Fruit fly (Drosophila melanogaster) whole organism, embryonic: Measurements from ENCODE around the gene Ssl2.

Experiments
- Blimp-1 ChIP-seq: fragments of 200-800 bp; sonication (Bioruptor generic); optimal IDR thresholded peaks from 3 replicates; lab custom pipeline; 2018; ENCODE audit warnings: missing biosample characterization, missing genetic modification characterization, mild to moderate bottlenecking, moderate library complexity, missing genetic modification reagents
- Bteb2 ChIP-seq: fragments of 200-800 bp; sonication (Bioruptor generic); optimal IDR thresholded peaks from 2 replicates; lab custom pipeline; 2016; ENCODE audit warnings: missing biosample characterization, missing genetic modification characterization
- CG11695 ChIP-seq: fragments of 200-800 bp; sonication (Bioruptor generic); IDR thresholded peaks from 3 replicates; pipeline ENCODE4 v1.3.6; 2022; ENCODE audit warnings: missing biosample characterization, missing genetic modification characterization
- CG13123 ChIP-seq: fragments of 200-800 bp; sonication (Bioruptor generic); optimal IDR thresholded peaks from 2 replicates; lab custom pipeline; 2016; ENCODE audit warnings: missing biosample characterization, missing genetic modification characterization
- CG14710 ChIP-seq: fragments of 200-800 bp; sonication (Bioruptor generic); optimal IDR thresholded peaks from 3 replicates; lab custom pipeline; 2019; ENCODE audit warnings: missing biosample characterization, mild to moderate bottlenecking, missing genetic modification characterization, moderate library complexity
- CG1529 ChIP-seq: fragments of 200-800 bp; sonication (Bioruptor generic); optimal IDR thresholded peaks from 3 replicates; lab custom pipeline; 2018; ENCODE audit warnings: missing biosample characterization, missing genetic modification characterization
- CG1792 ChIP-seq: fragments of 200-800 bp; sonication (Bioruptor generic); optimal IDR thresholded peaks from 2 replicates; lab custom pipeline; 2016; ENCODE audit warnings: missing biosample characterization, missing genetic modification characterization
- CG32767 ChIP-seq: fragments of 200-800 bp; sonication (Bioruptor generic); IDR thresholded peaks from 2 replicates; pipeline ENCODE4 v1.3.6; 2022; ENCODE audit warnings: missing biosample characterization, missing genetic modification characterization
- CG3281 ChIP-seq: fragments of 200-800 bp; sonication (Bioruptor generic); optimal IDR thresholded peaks from 3 replicates; lab custom pipeline; 2017; ENCODE audit warnings: missing biosample characterization, mild to moderate bottlenecking, missing genetic modification characterization
- CG33557 ChIP-seq: fragments of 200-800 bp; sonication (Bioruptor generic); optimal IDR thresholded peaks from 2 replicates; lab custom pipeline; 2019; ENCODE audit warnings: missing biosample characterization, mild to moderate bottlenecking, missing genetic modification characterization, moderate library complexity
- CG4707 ChIP-seq: fragments of 200-800 bp; sonication (Bioruptor generic); optimal IDR thresholded peaks from 2 replicates; lab custom pipeline; 2018; ENCODE audit warnings: missing biosample characterization, mild to moderate bottlenecking, missing genetic modification characterization, moderate library complexity
- CG5180 ChIP-seq: fragments of 200-800 bp; sonication (Bioruptor generic); optimal IDR thresholded peaks from 3 replicates; lab custom pipeline; 2017; ENCODE audit warnings: missing biosample characterization, missing genetic modification characterization, mild to moderate bottlenecking, moderate library complexity, missing genetic modification reagents
- CG7357 ChIP-seq: fragments of 200-800 bp; sonication (Bioruptor generic); IDR thresholded peaks from 3 replicates; pipeline ENCODE4 v1.3.6; 2022; ENCODE audit warnings: missing biosample characterization, missing genetic modification characterization
- CG7556 ChIP-seq: fragments of 200-800 bp; sonication (Bioruptor generic); optimal IDR thresholded peaks from 2 replicates; lab custom pipeline; 2017; ENCODE audit warnings: missing biosample characterization, mild to moderate bottlenecking, missing genetic modification characterization
- Deaf1 ChIP-seq: fragments of 200-800 bp; optimal IDR thresholded peaks from 3 replicates; lab custom pipeline; 2019; ENCODE audit warnings: missing biosample characterization, mild to moderate bottlenecking, missing genetic modification characterization, moderate library complexity
- Elba2 ChIP-seq: fragments of 200-800 bp; sonication (Bioruptor generic); optimal IDR thresholded peaks from 3 replicates; lab custom pipeline; 2016; ENCODE audit warnings: missing biosample characterization, missing genetic modification characterization
- Ets97D ChIP-seq: fragments of 200-800 bp; sonication (Bioruptor generic); optimal IDR thresholded peaks from 3 replicates; lab custom pipeline; 2016; ENCODE audit warnings: missing biosample characterization, missing genetic modification characterization
- MTF-1 ChIP-seq: fragments of 200-800 bp; sonication (Bioruptor generic); optimal IDR thresholded peaks from 2 replicates; lab custom pipeline; 2018; ENCODE audit warnings: missing biosample characterization, mild to moderate bottlenecking, missing genetic modification characterization, borderline replicate concordance
- Max ChIP-seq: fragments of 200-800 bp; sonication (Bioruptor generic); optimal IDR thresholded peaks from 2 replicates; lab custom pipeline; 2016; ENCODE audit warnings: missing biosample characterization, mild to moderate bottlenecking, missing genetic modification characterization
- Sox100B ChIP-seq: fragments of 200-800 bp; sonication (Bioruptor generic); optimal IDR thresholded peaks from 3 replicates; lab custom pipeline; 2018; ENCODE audit warnings: missing biosample characterization, mild to moderate bottlenecking, missing genetic modification characterization
- Sox102F ChIP-seq: fragments of 200-800 bp; sonication (Bioruptor generic); optimal IDR thresholded peaks from 2 replicates; lab custom pipeline; 2018; ENCODE audit warnings: missing biosample characterization, mild to moderate bottlenecking, missing genetic modification characterization, moderate library complexity
- Taf1 ChIP-seq: fragments of 200-800 bp; sonication (Bioruptor generic); IDR thresholded peaks from 2 replicates; pipeline ENCODE4 v1.3.6; 2022; ENCODE audit warnings: missing biosample characterization, missing genetic modification characterization
- Trl ChIP-seq, 3 experiments: fragments of >200 bp in 2 of 3; fragments of 200-800 bp in 1 of 3; sonication (Bioruptor generic) in 1 of 3; optimal IDR thresholded peaks; 2 replicates in 1 of 3; 3 replicates in 2 of 3; lab custom pipeline; 2016 to 2017; ENCODE audit warnings: missing biosample characterization in 1 of 3, missing genetic modification characterization in 1 of 3
- YL-1 ChIP-seq: fragments of 200-800 bp; sonication (Bioruptor generic); optimal IDR thresholded peaks from 3 replicates; lab custom pipeline; 2017; ENCODE audit warnings: missing biosample characterization, mild to moderate bottlenecking, missing genetic modification characterization
- ab ChIP-seq: fragments of 200-800 bp; sonication (Bioruptor generic); optimal IDR thresholded peaks from 2 replicates; lab custom pipeline; 2016; ENCODE audit warnings: missing biosample characterization, missing genetic modification characterization
- aop ChIP-seq: fragments of 200-800 bp; sonication (Bioruptor generic); IDR thresholded peaks from 2 replicates; pipeline ENCODE4 v1.3.6; 2022; ENCODE audit warnings: missing biosample characterization, missing genetic modification characterization
- bab2 ChIP-seq: fragments of 200-800 bp; sonication (Bioruptor generic); optimal IDR thresholded peaks from 2 replicates; lab custom pipeline; 2016; ENCODE audit warnings: missing biosample characterization, missing genetic modification characterization
- bigmax ChIP-seq: fragments of 200-800 bp; sonication (Bioruptor generic); optimal IDR thresholded peaks from 2 replicates; lab custom pipeline; 2018; ENCODE audit warnings: missing biosample characterization, mild to moderate bottlenecking, missing genetic modification characterization
- danr ChIP-seq: fragments of 200-800 bp; sonication (Bioruptor generic); IDR thresholded peaks from 2 replicates; pipeline ENCODE4 v1.3.6; 2022; ENCODE audit warnings: missing biosample characterization, missing genetic modification characterization
- dm ChIP-seq: fragments of 200-800 bp; sonication (Bioruptor generic); optimal IDR thresholded peaks from 3 replicates; lab custom pipeline; 2016; ENCODE audit warnings: missing biosample characterization, missing genetic modification characterization
- dysf ChIP-seq: fragments of 200-800 bp; sonication (Bioruptor generic); IDR thresholded peaks from 3 replicates; pipeline ENCODE4 v1.3.6; 2022; ENCODE audit warnings: missing biosample characterization, missing genetic modification characterization
- ewg ChIP-seq: fragments of 200-800 bp; sonication (Bioruptor generic); optimal IDR thresholded peaks from 3 replicates; lab custom pipeline; 2017; ENCODE audit warnings: mild to moderate bottlenecking, missing biosample characterization, missing genetic modification reagents, missing genetic modification characterization
- lola ChIP-seq, 3 experiments: fragments of >200 bp in 2 of 3; fragments of 200-800 bp in 1 of 3; sonication (Bioruptor generic) in 1 of 3; optimal IDR thresholded peaks; 2 replicates each; lab custom pipeline; 2017 to 2019; ENCODE audit warnings: missing biosample characterization in 3 of 3, missing genetic modification characterization in 3 of 3, mild to moderate bottlenecking in 1 of 3, moderate library complexity in 1 of 3
- mam ChIP-seq: fragments of 200-800 bp; sonication (Bioruptor generic); optimal IDR thresholded peaks from 3 replicates; lab custom pipeline; 2016; ENCODE audit warnings: missing biosample characterization, missing genetic modification characterization
- mld ChIP-seq: fragments of 200-800 bp; sonication (Bioruptor generic); IDR thresholded peaks from 3 replicates; pipeline ENCODE4 v1.3.6; 2022; ENCODE audit warnings: missing biosample characterization, missing genetic modification characterization; ENCODE audit not compliant: partially characterized antibody
- pum ChIP-seq: fragments of 200-800 bp; sonication (Bioruptor generic); optimal IDR thresholded peaks from 2 replicates; lab custom pipeline; 2016; ENCODE audit warnings: missing biosample characterization, missing genetic modification characterization
- pzg ChIP-seq: fragments of 200-800 bp; sonication (Bioruptor generic); optimal IDR thresholded peaks from 3 replicates; lab custom pipeline; 2018; ENCODE audit warnings: missing biosample characterization, mild to moderate bottlenecking, missing genetic modification characterization, moderate library complexity
- row ChIP-seq: fragments of 200-800 bp; sonication (Bioruptor generic); IDR thresholded peaks from 3 replicates; pipeline ENCODE4 v1.3.6; 2022; ENCODE audit warnings: missing biosample characterization, missing genetic modification characterization
- salm ChIP-seq: fragments of 200-800 bp; sonication (Bioruptor generic); optimal IDR thresholded peaks from 2 replicates; lab custom pipeline; 2018; ENCODE audit warnings: missing biosample characterization, mild to moderate bottlenecking, missing genetic modification characterization
- scrt ChIP-seq: fragments of 200-800 bp; sonication (Bioruptor generic); optimal IDR thresholded peaks from 2 replicates; lab custom pipeline; 2018; ENCODE audit warnings: missing biosample characterization, mild to moderate bottlenecking, missing genetic modification characterization, moderate library complexity
- sd ChIP-seq: fragments of 200-800 bp; sonication (Bioruptor generic); optimal IDR thresholded peaks from 3 replicates; lab custom pipeline; 2018; ENCODE audit warnings: missing biosample characterization, mild to moderate bottlenecking, missing genetic modification characterization, moderate library complexity
- sna ChIP-seq: fragments of 200-800 bp; sonication (Bioruptor generic); IDR thresholded peaks from 2 replicates; pipeline ENCODE4 v1.3.6; 2022; ENCODE audit warnings: missing biosample characterization, missing genetic modification characterization; ENCODE audit not compliant: partially characterized antibody
- sug ChIP-seq: fragments of 200-800 bp; optimal IDR thresholded peaks from 2 replicates; lab custom pipeline; 2019; ENCODE audit warnings: missing biosample characterization, mild to moderate bottlenecking, missing genetic modification characterization, moderate library complexity
- tap ChIP-seq: fragments of 200-800 bp; optimal IDR thresholded peaks from 3 replicates; lab custom pipeline; 2019; ENCODE audit warnings: missing biosample characterization, mild to moderate bottlenecking, missing genetic modification characterization, moderate library complexity
- trh ChIP-seq: fragments of 200-800 bp; sonication (Bioruptor generic); optimal IDR thresholded peaks from 2 replicates; lab custom pipeline; 2016; ENCODE audit warnings: missing biosample characterization, missing genetic modification characterization
- vvl ChIP-seq: fragments of 200-800 bp; sonication (Bioruptor generic); IDR thresholded peaks from 2 replicates; pipeline ENCODE4 v1.3.6; 2022; ENCODE audit warnings: missing biosample characterization, missing genetic modification characterization
- yki ChIP-seq: fragments of >200 bp; optimal IDR thresholded peaks from 3 replicates; lab custom pipeline; 2018
- zen2 ChIP-seq: fragments of 200-800 bp; sonication (Bioruptor generic); IDR thresholded peaks from 3 replicates; pipeline ENCODE4 v1.3.6; 2022; ENCODE audit warnings: missing biosample characterization, missing genetic modification characterization; ENCODE audit not compliant: partially characterized antibody
- zfh1 ChIP-seq: fragments of 200-800 bp; sonication (Bioruptor generic); IDR thresholded peaks from 3 replicates; pipeline ENCODE4 v1.3.6; 2022; ENCODE audit warnings: missing biosample characterization, missing genetic modification characterization

The Ssl2 gene

dm6 chr3R:29038960-29039581 is 6.6 kb upstream of the Ssl2 start, which contains the start of the genes Slu7 and Pkc98E (continued):
- TF ChIP-seq YL-1 (GFP tag; lab: Kevin White, UChicago) (peak; percentile 49), CG13123 (GFP tag; lab: Kevin White, UChicago) (peak; percentile 29), aop (GFP tag; lab: Robert Waterston, UW) (no peak), trh (GFP tag; lab: Kevin White, UChicago) (peak; percentile 23), CG1529 (GFP tag; lab: Kevin White, UChicago) (no peak), salm (no peak), bab2 (GFP tag; lab: Kevin White, UChicago) (peak; percentile 60), zfh1 (peak; percentile 73), sug (tag; lab: Kevin White, UChicago) (peak; percentile 52), ewg (GFP tag; lab: Kevin White, UChicago) (peak; percentile 71), CG5180 (no peak), yki (lab: Kevin White, UChicago) (no peak), tap (peak; percentile 45), CG7556 (peak; percentile 13), Trl (optimal IDR thresholded peaks at IDR 0.05; lab: Kevin White, UChicago) (no peak), Trl (GFP tag; optimal IDR thresholded peaks at IDR 0.05; lab: Kevin White, UChicago) (peak; percentile 77), Deaf1 (no peak), MTF-1 (peak; percentile 43), Max (peak; percentile 64), CG7357 (0 out of 3 replicates have a peak, but pooled peaks have one; percentile 9), danr (no peak), Sox100B (no peak), CG3281 (GFP tag; lab: Kevin White, UChicago) (peak; percentile 48), Bteb2 (GFP tag; lab: Kevin White, UChicago) (peak; percentile 51), pzg (GFP tag; lab: Kevin White, UChicago) (peak; percentile 91), Elba2 (GFP tag; lab: Kevin White, UChicago) (peak; percentile 99), CG11695 (no peak), dysf (GFP tag; lab: Robert Waterston, UW) (0 out of 3 replicates have a peak, but pooled peaks have one; percentile 27), Taf1 (GFP tag; lab: Robert Waterston, UW) (no peak), CG1792 (GFP tag; lab: Kevin White, UChicago) (peak; percentile 48), CG14710 (tag; lab: Kevin White, UChicago) (peak; percentile 57), zen2 (GFP tag; lab: Robert Waterston, UW) (peak; percentile 81), pum (GFP tag; lab: Kevin White, UChicago) (peak; percentile 52), sd (tag; lab: Kevin White, UChicago) (peak; percentile 53), Blimp-1 (peak; percentile 16), row (GFP tag; lab: Robert Waterston, UW) (peak; percentile 55), vvl (GFP tag; lab: Robert Waterston, UW) (peak; percentile 80), sna (GFP tag; lab: Robert Waterston, UW) (peak; percentile 82), bigmax (GFP tag; lab: Kevin White, UChicago) (no peak), CG32767 (GFP tag; lab: Robert Waterston, UW) (peak; percentile 10; the same call in 1 of the 2 replicates), CG33557 (peak; percentile 21), ab (GFP tag; lab: Kevin White, UChicago) (no peak), Sox102F (GFP tag; lab: Kevin White, UChicago) (peak; percentile 19), mld (GFP tag; lab: Robert Waterston, UW) (peak; percentile 81; the same call in 2 of the 3 replicates), CG4707 (GFP tag; lab: Kevin White, UChicago) (no peak), Ets97D (GFP tag; lab: Kevin White, UChicago) (peak; percentile 74), lola (GFP tag; optimal IDR thresholded peaks at IDR 0.05; lab: Kevin White, UChicago) (peak in 1 of 3 experiments; percentile 68), mam (peak; percentile 83), dm (peak; percentile 63), scrt (GFP tag; lab: Kevin White, UChicago) (peak; percentile 19)
